Worm (Caenorhabditis elegans): ENCODE measurements around the gene csr-1.
"Not testable (repeated sequence)": the region's sequence is repeated elsewhere in the genome, so short reads cannot be mapped to it uniquely, and the experiment has no call there.

ce11 chrIV:7948290-7948689, 8.8 kb upstream of the csr-1 start, which contains the start of gene mcm-3AP:
- TF ChIP-seq sptf-1, lin-13, ztf-11 (tag; optimal IDR thresholded peaks at IDR 0.05): not testable (repeated sequence)

Data from whole organism, mixed stage, embryonic.